Fruit fly (Drosophila melanogaster) whole organism, prepupa: ENCODE data around the gene gammaTub37C.
A peak's percentile ranks its signal among the peaks of the same experiment; 100 is the strongest.

ENCODE experiments used
- Blimp-1 ChIP-seq: fragments of 200-800 bp; sonication (Bioruptor generic); optimal IDR thresholded peaks from 3 replicates; lab custom pipeline; 2017; ENCODE audit warnings: missing biosample characterization, missing genetic modification characterization, mild to moderate bottlenecking, moderate library complexity, missing genetic modification reagents
- CG10669 ChIP-seq: fragments of 200-800 bp; sonication (Bioruptor generic); optimal IDR thresholded peaks from 3 replicates; lab custom pipeline; 2018; ENCODE audit warnings: missing biosample characterization, mild to moderate bottlenecking, missing genetic modification characterization, moderate library complexity
- CG11294 ChIP-seq: fragments of 200-800 bp; sonication (Bioruptor generic); IDR thresholded peaks from 2 replicates; pipeline ENCODE4 v1.3.6; 2022; ENCODE audit warnings: missing biosample characterization, missing genetic modification characterization
- CG11762 ChIP-seq: fragments of 200-800 bp; sonication (Bioruptor generic); optimal IDR thresholded peaks from 3 replicates; lab custom pipeline; 2016; ENCODE audit warnings: missing biosample characterization, missing genetic modification characterization; ENCODE audit not compliant: insufficient read depth
- CG11902 ChIP-seq: fragments of 200-800 bp; sonication (Bioruptor generic); optimal IDR thresholded peaks from 3 replicates; lab custom pipeline; 2016; ENCODE audit warnings: missing biosample characterization, missing genetic modification characterization
- CG15336 ChIP-seq: fragments of 200-800 bp; sonication (Bioruptor generic); IDR thresholded peaks from 2 replicates; pipeline ENCODE4 v1.3.6; 2022; ENCODE audit warnings: missing biosample characterization, missing genetic modification characterization
- CG3032 ChIP-seq: fragments of 200-800 bp; optimal IDR thresholded peaks from 2 replicates; lab custom pipeline; 2019; ENCODE audit warnings: missing biosample characterization, mild to moderate bottlenecking, missing genetic modification characterization, moderate library complexity
- CG31627 ChIP-seq: fragments of 200-800 bp; sonication (Bioruptor generic); optimal IDR thresholded peaks from 3 replicates; lab custom pipeline; 2016; ENCODE audit warnings: missing biosample characterization, missing genetic modification characterization
- CG32006 ChIP-seq: fragments of 200-800 bp; sonication (Bioruptor generic); optimal IDR thresholded peaks from 3 replicates; lab custom pipeline; 2017; ENCODE audit warnings: missing biosample characterization, mild to moderate bottlenecking, missing genetic modification characterization
- CG34406 ChIP-seq: fragments of 200-800 bp; sonication (Bioruptor generic); optimal IDR thresholded peaks from 3 replicates; lab custom pipeline; 2016; ENCODE audit warnings: missing biosample characterization, missing genetic modification characterization
- CG3919 ChIP-seq: fragments of 200-800 bp; sonication (Bioruptor generic); optimal IDR thresholded peaks from 3 replicates; lab custom pipeline; 2016; ENCODE audit warnings: missing biosample characterization, missing genetic modification characterization
- CG4318 ChIP-seq: fragments of 200-800 bp; sonication (Bioruptor generic); optimal IDR thresholded peaks from 3 replicates; lab custom pipeline; 2017; ENCODE audit warnings: missing biosample characterization, mild to moderate bottlenecking, missing genetic modification characterization
- CG6163 ChIP-seq: fragments of 200-800 bp; sonication (Bioruptor generic); IDR thresholded peaks from 3 replicates; pipeline ENCODE4 v1.3.6; 2022; ENCODE audit warnings: missing biosample characterization, missing genetic modification characterization
- CG6276 ChIP-seq: fragments of 200-800 bp; sonication (Bioruptor generic); optimal IDR thresholded peaks from 2 replicates; lab custom pipeline; 2017; ENCODE audit warnings: missing biosample characterization, mild to moderate bottlenecking, missing genetic modification characterization
- CG6792 ChIP-seq: fragments of 200-800 bp; sonication (Bioruptor generic); optimal IDR thresholded peaks from 3 replicates; lab custom pipeline; 2016; ENCODE audit warnings: missing biosample characterization, missing genetic modification characterization
- CG6808 ChIP-seq: fragments of 200-800 bp; sonication (Bioruptor generic); optimal IDR thresholded peaks from 3 replicates; lab custom pipeline; 2017; ENCODE audit warnings: missing biosample characterization, missing genetic modification characterization, mild to moderate bottlenecking, moderate library complexity, missing genetic modification reagents
- CG6854 ChIP-seq: fragments of 200-800 bp; sonication (Bioruptor generic); optimal IDR thresholded peaks from 2 replicates; lab custom pipeline; 2017; ENCODE audit warnings: missing biosample characterization, mild to moderate bottlenecking, missing genetic modification characterization
- CG7368 ChIP-seq: fragments of 200-800 bp; sonication (Bioruptor generic); optimal IDR thresholded peaks from 3 replicates; lab custom pipeline; 2016; ENCODE audit warnings: missing biosample characterization, missing genetic modification characterization
- CG8119 ChIP-seq: fragments of 200-800 bp; sonication (Bioruptor generic); IDR thresholded peaks from 3 replicates; pipeline ENCODE4 v1.3.6; 2022; ENCODE audit warnings: missing biosample characterization, missing genetic modification characterization
- CG8632 ChIP-seq: fragments of 200-800 bp; sonication (Bioruptor generic); optimal IDR thresholded peaks from 3 replicates; lab custom pipeline; 2016; ENCODE audit warnings: missing biosample characterization, missing genetic modification characterization
- CG9139 ChIP-seq: fragments of 200-800 bp; sonication (Bioruptor generic); optimal IDR thresholded peaks from 3 replicates; lab custom pipeline; 2017; ENCODE audit warnings: missing biosample characterization, mild to moderate bottlenecking, missing genetic modification characterization
- Eip75B ChIP-seq: fragments of 200-800 bp; sonication (Bioruptor generic); optimal IDR thresholded peaks from 3 replicates; lab custom pipeline; 2016; ENCODE audit warnings: missing biosample characterization, missing genetic modification characterization
- Eip78C ChIP-seq: fragments of 200-800 bp; sonication (Bioruptor generic); peaks from one replicate; lab custom pipeline; 2016; ENCODE audit warnings: missing biosample characterization, missing genetic modification characterization
- Eip93F ChIP-seq: fragments of 200-800 bp; sonication (Bioruptor generic); optimal IDR thresholded peaks from 2 replicates; lab custom pipeline; 2016; ENCODE audit warnings: missing biosample characterization, mild to moderate bottlenecking, missing genetic modification characterization
- Ets21C ChIP-seq: fragments of 200-800 bp; sonication (Bioruptor generic); optimal IDR thresholded peaks from 3 replicates; lab custom pipeline; 2016; ENCODE audit warnings: missing biosample characterization, missing genetic modification characterization
- Gug ChIP-seq: fragments of 200-800 bp; sonication (Bioruptor generic); IDR thresholded peaks from 2 replicates; pipeline ENCODE4 v1.3.6; 2022; ENCODE audit warnings: missing biosample characterization, missing genetic modification characterization
- Hr38 ChIP-seq: sonication (Bioruptor generic); optimal IDR thresholded peaks from 2 replicates; lab custom pipeline; 2016; ENCODE audit warnings: missing biosample characterization, missing genetic modification characterization
- Hr4 ChIP-seq: fragments of 200-800 bp; sonication (Bioruptor generic); optimal IDR thresholded peaks from 3 replicates; lab custom pipeline; 2016; ENCODE audit warnings: missing biosample characterization, missing genetic modification characterization
- Smox ChIP-seq: fragments of 200-800 bp; sonication (Bioruptor generic); optimal IDR thresholded peaks from 3 replicates; lab custom pipeline; 2016; ENCODE audit warnings: missing biosample characterization, missing genetic modification characterization
- Sox14 ChIP-seq: fragments of 200-800 bp; sonication (Bioruptor generic); optimal IDR thresholded peaks from 3 replicates; lab custom pipeline; 2016; ENCODE audit warnings: missing biosample characterization, missing genetic modification characterization
- dac ChIP-seq: fragments of 200-800 bp; sonication (Bioruptor generic); optimal IDR thresholded peaks from 2 replicates; lab custom pipeline; 2017; ENCODE audit warnings: missing biosample characterization, mild to moderate bottlenecking, missing genetic modification characterization
- dsx ChIP-seq: fragments of 200-800 bp; optimal IDR thresholded peaks from 3 replicates; lab custom pipeline; 2019; ENCODE audit warnings: missing biosample characterization, mild to moderate bottlenecking, missing genetic modification characterization, moderate library complexity; ENCODE audit not compliant: poor library complexity, severe bottlenecking
- esn ChIP-seq: fragments of 200-800 bp; sonication (Bioruptor generic); optimal IDR thresholded peaks from 2 replicates; lab custom pipeline; 2016; ENCODE audit warnings: missing biosample characterization, mild to moderate bottlenecking, missing genetic modification characterization, moderate library complexity
- fd59A ChIP-seq: fragments of 200-800 bp; sonication (Bioruptor generic); optimal IDR thresholded peaks from 2 replicates; lab custom pipeline; 2017; ENCODE audit warnings: missing biosample characterization, mild to moderate bottlenecking, missing genetic modification characterization, missing genetic modification reagents
- fd85E ChIP-seq: fragments of 200-800 bp; sonication (Bioruptor generic); optimal IDR thresholded peaks from 3 replicates; lab custom pipeline; 2016; ENCODE audit warnings: missing biosample characterization, missing genetic modification characterization
- fkh ChIP-seq: fragments of 200-800 bp; sonication (Bioruptor generic); optimal IDR thresholded peaks from 3 replicates; lab custom pipeline; 2017; ENCODE audit warnings: missing biosample characterization, mild to moderate bottlenecking, missing genetic modification characterization, moderate library complexity
- net ChIP-seq: fragments of 200-800 bp; sonication (Bioruptor generic); optimal IDR thresholded peaks from 3 replicates; lab custom pipeline; 2016; ENCODE audit warnings: missing biosample characterization, missing genetic modification characterization
- pdm3 ChIP-seq: fragments of 200-800 bp; sonication (Bioruptor generic); optimal IDR thresholded peaks from 3 replicates; lab custom pipeline; 2016; ENCODE audit warnings: missing biosample characterization, missing genetic modification characterization
- salr ChIP-seq, 2 experiments: fragments of 200-800 bp; sonication (Bioruptor generic); optimal IDR thresholded peaks; 3 replicates each; lab custom pipeline; 2016 to 2018; ENCODE audit warnings: missing biosample characterization in 2 of 2, missing genetic modification characterization in 2 of 2, mild to moderate bottlenecking in 1 of 2
- spab ChIP-seq: fragments of 200-800 bp; sonication (Bioruptor generic); optimal IDR thresholded peaks from 2 replicates; lab custom pipeline; 2017; ENCODE audit warnings: missing biosample characterization, mild to moderate bottlenecking, missing genetic modification characterization, missing genetic modification reagents
- ss ChIP-seq, 2 experiments: fragments of 200-800 bp; sonication (Bioruptor generic); optimal IDR thresholded peaks; 2 replicates in 1 of 2; 3 replicates in 1 of 2; lab custom pipeline; 2017 to 2018; ENCODE audit warnings: mild to moderate bottlenecking in 2 of 2, missing biosample characterization in 2 of 2, missing genetic modification characterization in 2 of 2, moderate library complexity in 1 of 2
- svp ChIP-seq: fragments of 200-800 bp; sonication (Bioruptor generic); peaks from one replicate; lab custom pipeline; 2016; ENCODE audit warnings: missing biosample characterization, missing genetic modification characterization
- topi ChIP-seq: fragments of 200-800 bp; sonication (Bioruptor generic); optimal IDR thresholded peaks from 3 replicates; lab custom pipeline; 2016; ENCODE audit warnings: missing biosample characterization, missing genetic modification characterization
- vri ChIP-seq: fragments of 200-800 bp; sonication (Bioruptor generic); optimal IDR thresholded peaks from 3 replicates; lab custom pipeline; 2016; ENCODE audit warnings: missing biosample characterization, mild to moderate bottlenecking, missing genetic modification characterization

Gene gammaTub37C

DNA sequence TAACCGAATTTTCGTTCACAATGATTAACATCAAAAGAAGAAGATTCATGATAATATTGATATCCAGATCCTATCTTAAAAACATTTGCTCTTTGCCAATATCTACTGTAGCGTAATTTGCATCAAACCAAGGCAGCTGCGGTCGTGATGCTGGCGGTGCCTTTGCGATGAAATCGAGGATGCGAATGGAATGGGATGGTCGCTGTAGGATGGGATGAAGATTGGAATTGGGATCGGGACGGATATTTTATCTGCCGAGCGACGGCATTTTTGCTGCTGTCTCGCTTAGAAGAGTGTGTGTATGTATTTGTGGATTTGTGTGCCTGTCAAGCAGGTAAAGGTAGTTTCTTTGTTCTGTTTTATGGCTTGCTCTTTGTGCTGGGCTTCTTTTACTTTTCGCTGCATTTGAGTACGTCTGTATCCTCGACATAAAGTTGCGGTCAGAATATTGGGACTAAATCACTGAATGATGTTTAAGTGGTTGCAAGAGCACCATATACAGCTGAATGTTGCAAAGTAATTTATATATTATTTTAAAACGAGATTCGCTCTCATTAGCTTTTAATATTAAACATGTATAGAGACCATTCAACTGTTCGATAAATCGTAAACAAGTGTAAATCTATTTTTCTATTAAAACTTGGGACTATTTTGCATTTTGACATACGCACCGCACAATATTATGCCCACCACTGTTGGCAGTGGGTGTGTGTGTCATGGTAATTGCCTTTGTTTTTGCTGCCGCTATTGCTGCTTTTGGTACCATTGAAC, 23.0 kb downstream of the gammaTub37C start (continued):
- TF ChIP-seq CG6792 (peak; percentile 65), CG6808 (GFP tag; lab: Kevin White, UChicago) (no peak), CG32006 (GFP tag; lab: Kevin White, UChicago) (peak; percentile 62), CG3032 (tag; lab: Kevin White, UChicago) (peak; percentile 60), CG3919 (GFP tag; lab: Kevin White, UChicago) (peak; percentile 54), Smox (GFP tag; lab: Kevin White, UChicago) (peak; percentile 79), CG6276 (peak; percentile 45), esn (GFP tag; lab: Kevin White, UChicago) (peak; percentile 81), CG9139 (GFP tag; lab: Kevin White, UChicago) (no peak), Blimp-1 (GFP tag; lab: Kevin White, UChicago) (no peak), CG11294 (GFP tag; lab: Robert Waterston, UW) (peak; percentile 28; the same call in 1 of the 2 replicates), vri (GFP tag; lab: Kevin White, UChicago) (peak; percentile 65), Hr38 (GFP tag; lab: Kevin White, UChicago) (no peak), CG11902 (GFP tag; lab: Kevin White, UChicago) (peak; percentile 56), svp (GFP tag; lab: Kevin White, UChicago) (peak; percentile 88), Eip78C (peak; percentile 94), CG7368 (GFP tag; lab: Kevin White, UChicago) (peak; percentile 33), Hr4 (peak; percentile 14), CG8632 (GFP tag; lab: Kevin White, UChicago) (peak; percentile 56), net (GFP tag; lab: Kevin White, UChicago) (no peak), CG6854 (GFP tag; lab: Kevin White, UChicago) (peak; percentile 5), Ets21C (GFP tag; lab: Kevin White, UChicago) (peak; percentile 31), CG31627 (peak; percentile 61)

DNA sequence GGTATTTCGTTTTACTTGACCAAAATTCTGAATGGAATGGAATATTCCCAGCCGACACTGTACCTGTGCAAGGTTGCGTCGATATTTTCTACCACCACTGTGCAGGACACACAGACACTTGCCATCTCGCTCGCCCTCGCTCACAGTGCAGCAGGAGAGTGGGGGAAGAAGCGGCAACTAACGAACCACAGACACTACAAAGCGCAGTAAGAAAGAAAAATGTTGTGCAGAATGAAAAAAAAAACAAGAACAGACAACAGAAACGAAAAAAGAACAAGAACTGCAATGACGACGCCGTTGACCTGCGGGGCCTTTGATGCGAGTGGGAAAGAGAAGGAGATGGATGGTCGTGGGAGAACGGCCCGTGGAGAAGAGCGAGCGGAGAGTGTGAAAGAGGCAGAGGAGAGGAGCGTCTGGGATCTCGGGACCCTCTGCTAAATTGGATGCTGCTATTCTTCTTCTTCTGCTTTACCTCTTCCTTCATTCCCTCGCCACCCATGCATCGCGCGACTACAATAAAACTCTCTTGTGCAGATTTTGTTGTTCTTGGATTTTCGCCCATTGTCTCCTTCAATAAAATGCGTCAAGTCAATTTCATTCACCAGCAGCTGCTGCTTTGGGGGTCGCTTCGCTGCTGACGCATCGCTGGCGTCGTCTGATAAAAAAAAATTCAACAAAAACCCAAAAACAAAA, 24.1 kb downstream of the gammaTub37C start:
- peak; percentile 76 for TF ChIP-seq CG8119 (GFP tag; lab: Robert Waterston, UW)
- TF ChIP-seq Eip78C: peak; percentile 78
- no peak for TF ChIP-seq CG11294 (GFP tag; lab: Robert Waterston, UW)
- peak; percentile 55 for TF ChIP-seq CG32006 (GFP tag; lab: Kevin White, UChicago)
- TF ChIP-seq topi (GFP tag; lab: Kevin White, UChicago): peak; percentile 55
- peak; percentile 59 for TF ChIP-seq CG34406
- TF ChIP-seq CG6163: peak; percentile 94
- peak; percentile 89 for TF ChIP-seq spab (GFP tag; lab: Kevin White, UChicago)
- TF ChIP-seq CG11902 (GFP tag; lab: Kevin White, UChicago): no peak
- TF ChIP-seq dsx: peak; percentile 76
- peak; percentile 57 for TF ChIP-seq vri (GFP tag; lab: Kevin White, UChicago)
- peak; percentile 14 for TF ChIP-seq Blimp-1 (GFP tag; lab: Kevin White, UChicago)
- TF ChIP-seq ss (GFP tag; optimal IDR thresholded peaks at IDR 0.05; lab: Kevin White, UChicago): peak; percentile 97 to 99
- peak; percentile 92 for TF ChIP-seq CG6854 (GFP tag; lab: Kevin White, UChicago)
- TF ChIP-seq CG15336: peak; percentile 46
- peak; percentile 82 for TF ChIP-seq CG10669 (GFP tag; lab: Kevin White, UChicago)
- peak; percentile 65 for TF ChIP-seq CG6276
- TF ChIP-seq CG3032 (tag; lab: Kevin White, UChicago): peak; percentile 63
- TF ChIP-seq svp (GFP tag; lab: Kevin White, UChicago): peak; percentile 96
- TF ChIP-seq Gug (GFP tag; lab: Robert Waterston, UW): no peak
- TF ChIP-seq CG7368 (GFP tag; lab: Kevin White, UChicago): peak; percentile 44
- TF ChIP-seq CG9139 (GFP tag; lab: Kevin White, UChicago): peak; percentile 96
- TF ChIP-seq CG11762 (GFP tag; lab: Kevin White, UChicago): peak; percentile 34
- TF ChIP-seq pdm3 (GFP tag; lab: Kevin White, UChicago): peak; percentile 38
- TF ChIP-seq Sox14 (GFP tag; lab: Kevin White, UChicago): peak; percentile 87
- TF ChIP-seq Eip93F (GFP tag; lab: Kevin White, UChicago): no peak
- TF ChIP-seq fkh: no peak
- peak; percentile 12 for TF ChIP-seq fd85E (GFP tag; lab: Kevin White, UChicago)
- TF ChIP-seq CG6808 (GFP tag; lab: Kevin White, UChicago): peak; percentile 96
- TF ChIP-seq Eip75B: peak; percentile 88
- TF ChIP-seq Ets21C (GFP tag; lab: Kevin White, UChicago): no peak
- TF ChIP-seq salr (GFP tag; optimal IDR thresholded peaks at IDR 0.05; lab: Kevin White, UChicago): peak; percentile 83 to 84
- no peak for TF ChIP-seq CG4318 (GFP tag; lab: Kevin White, UChicago)
- peak; percentile 42 for TF ChIP-seq Smox (GFP tag; lab: Kevin White, UChicago)
- TF ChIP-seq dac: no peak
- TF ChIP-seq fd59A (GFP tag; lab: Kevin White, UChicago): peak; percentile 84
- no peak for TF ChIP-seq Hr38 (GFP tag; lab: Kevin White, UChicago)
